Fruit fly (Drosophila melanogaster): ENCODE data around the gene Pex12.

Pex12 gene

DNA sequence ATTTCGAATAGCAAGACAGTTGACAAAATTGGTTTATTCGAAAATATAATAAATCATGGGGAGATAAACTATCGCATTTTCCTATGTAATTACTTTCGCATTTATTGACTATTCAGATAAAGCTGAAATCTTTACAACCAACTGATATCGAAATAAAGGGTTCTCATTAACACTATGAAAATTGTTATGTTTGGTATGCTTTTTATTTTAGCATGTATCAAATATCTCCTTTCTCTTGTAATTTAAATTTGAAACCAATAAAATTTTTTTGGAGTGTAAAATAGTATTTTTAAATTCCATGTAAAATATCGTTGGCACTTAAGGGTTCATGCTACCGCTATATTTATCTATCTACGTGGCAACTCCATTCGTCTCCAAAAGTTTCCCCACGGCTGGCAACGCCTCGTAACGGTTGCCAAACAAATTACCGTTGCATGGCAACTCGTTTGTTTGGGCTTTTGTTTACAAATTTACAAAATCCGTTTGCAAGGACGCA lies 39.3 kb downstream of the Pex12 start, which contains the start of gene CG13949 (continued):
- no peak for TF ChIP-seq sens-2 (GFP tag; IDR thresholded peaks at IDR 0.05)
- TF ChIP-seq CG3847 (GFP tag; IDR thresholded peaks at IDR 0.05) = peak; percentile 92
- peak; percentile 53 for TF ChIP-seq sd (tag; optimal IDR thresholded peaks at IDR 0.05)
- TF ChIP-seq Hmr (GFP tag; optimal IDR thresholded peaks at IDR 0.05) = peak; percentile 94
- TF ChIP-seq toy (GFP tag; IDR thresholded peaks at IDR 0.05) = peak; percentile 20; the same call in 1 of the 2 replicates
- TF ChIP-seq CG11093 (GFP tag; IDR thresholded peaks at IDR 0.05) = no peak
- TF ChIP-seq CG1602 (GFP tag; optimal IDR thresholded peaks at IDR 0.05) = peak; percentile 16
- peak; percentile 76 for TF ChIP-seq stc (GFP tag; IDR thresholded peaks at IDR 0.05)
- peak; percentile 30 for TF ChIP-seq CG6813 (GFP tag; optimal IDR thresholded peaks at IDR 0.05)
- TF ChIP-seq PHDP (tag; optimal IDR thresholded peaks at IDR 0.05) = peak; percentile 84
- TF ChIP-seq vnd (GFP tag; IDR thresholded peaks at IDR 0.05; ENCODE audit: partially characterized antibody) = no peak
- no peak for TF ChIP-seq Stat92E (GFP tag; optimal IDR thresholded peaks at IDR 0.05)
- TF ChIP-seq chn (GFP tag; optimal IDR thresholded peaks at IDR 0.05) = peak; percentile 48

DNA sequence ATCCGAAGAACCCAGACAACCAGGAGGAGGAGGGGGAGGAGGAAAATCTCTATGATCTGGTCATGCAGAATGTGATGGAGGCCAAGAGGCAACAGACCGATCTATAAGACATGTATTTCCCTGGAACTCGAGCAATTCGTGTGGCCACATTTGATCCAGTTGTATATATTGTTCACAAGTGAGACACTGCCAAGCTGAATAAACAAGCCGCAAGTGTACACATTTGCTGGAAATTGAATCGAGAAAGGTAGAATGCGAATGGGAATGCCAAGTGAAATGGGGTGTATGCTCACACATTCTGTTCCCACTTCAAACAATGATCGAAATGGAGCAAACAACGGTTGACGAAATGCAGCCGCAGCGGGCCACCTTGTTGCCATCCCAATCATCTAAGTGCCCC lies 40.2 kb downstream of the Pex12 start:
- TF ChIP-seq CG14710 (tag; optimal IDR thresholded peaks at IDR 0.05) (no peak), Chrac-16 (GFP tag; optimal IDR thresholded peaks at IDR 0.05) (no peak), slou (GFP tag; optimal IDR thresholded peaks at IDR 0.05) (no peak), unpg (GFP tag; optimal IDR thresholded peaks at IDR 0.05) (no peak), CG11093 (GFP tag; IDR thresholded peaks at IDR 0.05) (no peak), Hsf (GFP tag; optimal IDR thresholded peaks at IDR 0.05) (no peak), CG7786 (GFP tag; optimal IDR thresholded peaks at IDR 0.05) (no peak), CG9609 (GFP tag; optimal IDR thresholded peaks at IDR 0.05) (no peak), Sox100B (GFP tag; optimal IDR thresholded peaks at IDR 0.05) (no peak), prd (optimal IDR thresholded peaks at IDR 0.05) (no peak), prd (GFP tag; IDR thresholded peaks at IDR 0.05) (no peak), CG17912 (GFP tag; optimal IDR thresholded peaks at IDR 0.05) (no peak), stc (GFP tag; IDR thresholded peaks at IDR 0.05) (peak; percentile 28; the same call in 1 of the 2 replicates), CG18476 (GFP tag; optimal IDR thresholded peaks at IDR 0.05) (no peak), CG14050 (GFP tag; IDR thresholded peaks at IDR 0.05) (no peak), NC2α (GFP tag; optimal IDR thresholded peaks at IDR 0.05) (no peak), eyg (GFP tag; optimal IDR thresholded peaks at IDR 0.05) (no peak), CG12299 (tag; optimal IDR thresholded peaks at IDR 0.05) (no peak), Sry-δ (GFP tag; optimal IDR thresholded peaks at IDR 0.05) (no peak), schlank (tag; optimal IDR thresholded peaks at IDR 0.05) (peak; percentile 54), en (GFP tag; optimal IDR thresholded peaks at IDR 0.05) (no peak), YL-1 (GFP tag; optimal IDR thresholded peaks at IDR 0.05) (peak; percentile 3), btn (GFP tag; optimal IDR thresholded peaks at IDR 0.05) (no peak), CG4707 (GFP tag; optimal IDR thresholded peaks at IDR 0.05) (peak; percentile 45), mirr (GFP tag; optimal IDR thresholded peaks at IDR 0.05) (no peak), slp2 (GFP tag; optimal IDR thresholded peaks at IDR 0.05) (no peak), ci (GFP tag; IDR thresholded peaks at IDR 0.05) (no peak), ash1 (GFP tag; optimal IDR thresholded peaks at IDR 0.05) (no peak), vvl (GFP tag; IDR thresholded peaks at IDR 0.05) (no peak), E2f1 (GFP tag; IDR thresholded peaks at IDR 0.05) (no peak), CG17829 (tag; optimal IDR thresholded peaks at IDR 0.05) (no peak), inv (GFP tag; IDR thresholded peaks at IDR 0.05; ENCODE audit: partially characterized antibody) (no peak), CG7963 (GFP tag; IDR thresholded peaks at IDR 0.05; ENCODE audit: partially characterized antibody) (no peak), CG6813 (GFP tag; optimal IDR thresholded peaks at IDR 0.05) (peak; percentile 62), CG2678 (tag; optimal IDR thresholded peaks at IDR 0.05) (peak; percentile 41), Lhr (GFP tag; optimal IDR thresholded peaks at IDR 0.05) (no peak), nerfin-2 (GFP tag; IDR thresholded peaks at IDR 0.05; ENCODE audit: partially characterized antibody) (no peak), scrt (GFP tag; optimal IDR thresholded peaks at IDR 0.05) (no peak), CG34422 (GFP tag; IDR thresholded peaks at IDR 0.05) (no peak), CG16815 (GFP tag; optimal IDR thresholded peaks at IDR 0.05) (no peak)
